Fruit fly (Drosophila melanogaster) whole organism, embryonic: ENCODE measurements around the gene bumpel.

Experiments
- Atf3 ChIP-seq: fragments of 200-800 bp; sonication (Bioruptor generic); optimal IDR thresholded peaks from 3 replicates; lab custom pipeline; 2016; ENCODE audit warnings: missing biosample characterization, missing genetic modification characterization
- Blimp-1 ChIP-seq: fragments of 200-800 bp; sonication (Bioruptor generic); optimal IDR thresholded peaks from 3 replicates; lab custom pipeline; 2018; ENCODE audit warnings: missing biosample characterization, missing genetic modification characterization, mild to moderate bottlenecking, moderate library complexity, missing genetic modification reagents
- CG10654 ChIP-seq: fragments of 200-800 bp; sonication (Bioruptor generic); optimal IDR thresholded peaks from 2 replicates; lab custom pipeline; 2016; ENCODE audit warnings: missing biosample characterization, missing genetic modification characterization
- CG11456 ChIP-seq: fragments of 200-800 bp; sonication (Bioruptor generic); IDR thresholded peaks from 3 replicates; pipeline ENCODE4 v1.3.6; 2022; ENCODE audit warnings: missing biosample characterization, missing genetic modification characterization
- CG13123 ChIP-seq: fragments of 200-800 bp; sonication (Bioruptor generic); optimal IDR thresholded peaks from 2 replicates; lab custom pipeline; 2016; ENCODE audit warnings: missing biosample characterization, missing genetic modification characterization
- CG13296 ChIP-seq: fragments of 200-800 bp; sonication (Bioruptor generic); optimal IDR thresholded peaks from 3 replicates; lab custom pipeline; 2018; ENCODE audit warnings: missing biosample characterization, mild to moderate bottlenecking, missing genetic modification characterization
- CG15073 ChIP-seq: fragments of 200-800 bp; sonication (Bioruptor generic); optimal IDR thresholded peaks from 2 replicates; lab custom pipeline; 2016; ENCODE audit warnings: missing biosample characterization, missing genetic modification characterization
- CG15514 ChIP-seq: fragments of 200-800 bp; sonication (Bioruptor generic); optimal IDR thresholded peaks from 3 replicates; lab custom pipeline; 2017; ENCODE audit warnings: missing biosample characterization, missing genetic modification characterization, mild to moderate bottlenecking, moderate library complexity, missing genetic modification reagents
- CG17385 ChIP-seq: fragments of 200-800 bp; sonication (Bioruptor generic); optimal IDR thresholded peaks from 3 replicates; lab custom pipeline; 2018; ENCODE audit warnings: missing biosample characterization, mild to moderate bottlenecking, missing genetic modification characterization
- CG17568 ChIP-seq: fragments of 200-800 bp; sonication (Bioruptor generic); optimal IDR thresholded peaks from 2 replicates; lab custom pipeline; 2018; ENCODE audit warnings: missing biosample characterization, mild to moderate bottlenecking, missing genetic modification characterization, moderate library complexity
- CG18476 ChIP-seq: fragments of 200-800 bp; sonication (Bioruptor generic); optimal IDR thresholded peaks from 2 replicates; lab custom pipeline; 2016; ENCODE audit warnings: missing biosample characterization, mild to moderate bottlenecking, missing genetic modification characterization
- CG2120 ChIP-seq: fragments of 200-800 bp; sonication (Bioruptor generic); optimal IDR thresholded peaks from 3 replicates; lab custom pipeline; 2016; ENCODE audit warnings: missing biosample characterization, missing genetic modification characterization
- CG33213 ChIP-seq: fragments of 200-800 bp; sonication (Bioruptor generic); optimal IDR thresholded peaks from 3 replicates; lab custom pipeline; 2016; ENCODE audit warnings: missing biosample characterization, missing genetic modification characterization
- CG3407 ChIP-seq: fragments of 200-800 bp; sonication (Bioruptor generic); optimal IDR thresholded peaks from 2 replicates; lab custom pipeline; 2018; ENCODE audit warnings: missing biosample characterization, mild to moderate bottlenecking, missing genetic modification characterization
- CG4404 ChIP-seq: fragments of 200-800 bp; sonication (Bioruptor generic); IDR thresholded peaks from 2 replicates; pipeline ENCODE4 v1.3.6; 2022; ENCODE audit warnings: missing biosample characterization, missing genetic modification characterization
- CG4617 ChIP-seq: fragments of 200-800 bp; sonication (Bioruptor generic); optimal IDR thresholded peaks from 3 replicates; lab custom pipeline; 2016; ENCODE audit warnings: missing biosample characterization, missing genetic modification characterization, borderline replicate concordance
- CG7839 ChIP-seq: fragments of 200-800 bp; sonication (Bioruptor generic); optimal IDR thresholded peaks from 3 replicates; lab custom pipeline; 2018; ENCODE audit warnings: missing biosample characterization, mild to moderate bottlenecking, missing genetic modification characterization, moderate library complexity
- CHES-1-like ChIP-seq: fragments of 200-800 bp; sonication (Bioruptor generic); optimal IDR thresholded peaks from 2 replicates; lab custom pipeline; 2016; ENCODE audit warnings: missing biosample characterization, missing genetic modification characterization
- Camta ChIP-seq: fragments of 200-800 bp; sonication (Bioruptor generic); optimal IDR thresholded peaks from 2 replicates; lab custom pipeline; 2016; ENCODE audit warnings: missing biosample characterization, missing genetic modification characterization
- D19A ChIP-seq: fragments of 200-800 bp; optimal IDR thresholded peaks from 3 replicates; lab custom pipeline; 2019; ENCODE audit warnings: missing biosample characterization, mild to moderate bottlenecking, missing genetic modification characterization, moderate library complexity
- Dref ChIP-seq: fragments of 200-800 bp; sonication (Bioruptor generic); IDR thresholded peaks from 2 replicates; pipeline ENCODE4 v1.3.6; 2022; ENCODE audit warnings: missing biosample characterization, missing genetic modification characterization
- H2.0 ChIP-seq: fragments of 200-800 bp; sonication (Bioruptor generic); IDR thresholded peaks from 2 replicates; pipeline ENCODE4 v1.3.6; 2022; ENCODE audit warnings: missing biosample characterization, missing genetic modification characterization
- Jarid2 ChIP-seq: fragments of 200-800 bp; sonication (Bioruptor generic); optimal IDR thresholded peaks from 3 replicates; lab custom pipeline; 2017; ENCODE audit warnings: mild to moderate bottlenecking, missing biosample characterization, missing genetic modification reagents, missing genetic modification characterization
- Lpt ChIP-seq: fragments of >200 bp; optimal IDR thresholded peaks from 2 replicates; lab custom pipeline; 2018; ENCODE audit warnings: missing biosample characterization, missing genetic modification characterization
- NFAT ChIP-seq: fragments of 200-800 bp; sonication (Bioruptor generic); IDR thresholded peaks from 2 replicates; pipeline ENCODE4 v1.3.6; 2022; ENCODE audit warnings: missing biosample characterization, missing genetic modification characterization
- Nf-YB ChIP-seq: fragments of 200-800 bp; sonication (Bioruptor generic); optimal IDR thresholded peaks from 3 replicates; lab custom pipeline; 2019; ENCODE audit warnings: missing biosample characterization, mild to moderate bottlenecking, missing genetic modification characterization, moderate library complexity
- NfI ChIP-seq: fragments of 200-800 bp; sonication (Bioruptor generic); optimal IDR thresholded peaks from 3 replicates; lab custom pipeline; 2018; ENCODE audit warnings: missing biosample characterization, mild to moderate bottlenecking, missing genetic modification characterization, moderate library complexity
- Oli ChIP-seq: fragments of 200-800 bp; sonication (Bioruptor generic); optimal IDR thresholded peaks from 2 replicates; lab custom pipeline; 2018; ENCODE audit warnings: missing biosample characterization, mild to moderate bottlenecking, missing genetic modification characterization, moderate library complexity
- Trl ChIP-seq, 3 experiments: fragments of >200 bp in 2 of 3; fragments of 200-800 bp in 1 of 3; sonication (Bioruptor generic) in 1 of 3; optimal IDR thresholded peaks; 2 replicates in 1 of 3; 3 replicates in 2 of 3; lab custom pipeline; 2016 to 2017; ENCODE audit warnings: missing biosample characterization in 1 of 3, missing genetic modification characterization in 1 of 3
- YL-1 ChIP-seq: fragments of 200-800 bp; sonication (Bioruptor generic); optimal IDR thresholded peaks from 3 replicates; lab custom pipeline; 2017; ENCODE audit warnings: missing biosample characterization, mild to moderate bottlenecking, missing genetic modification characterization
- ac ChIP-seq: fragments of 200-800 bp; sonication (Bioruptor generic); optimal IDR thresholded peaks from 3 replicates; lab custom pipeline; 2017; ENCODE audit warnings: missing biosample characterization, mild to moderate bottlenecking, missing genetic modification characterization
- bowl ChIP-seq: fragments of 200-800 bp; sonication (Bioruptor generic); IDR thresholded peaks from 2 replicates; pipeline ENCODE4 v1.3.6; 2022; ENCODE audit warnings: missing biosample characterization, missing genetic modification characterization
- btn ChIP-seq: fragments of 200-800 bp; sonication (Bioruptor generic); optimal IDR thresholded peaks from 2 replicates; lab custom pipeline; 2016; ENCODE audit warnings: missing biosample characterization, missing genetic modification characterization
- cwo ChIP-seq: fragments of 200-800 bp; sonication (Bioruptor generic); optimal IDR thresholded peaks from 3 replicates; lab custom pipeline; 2017; ENCODE audit warnings: missing biosample characterization, missing genetic modification characterization, mild to moderate bottlenecking, moderate library complexity, missing genetic modification reagents
- ems ChIP-seq: fragments of 200-800 bp; sonication (Bioruptor generic); optimal IDR thresholded peaks from 3 replicates; lab custom pipeline; 2016; ENCODE audit warnings: missing biosample characterization, missing genetic modification characterization
- eve ChIP-seq, 2 experiments: fragments of >200 bp; optimal IDR thresholded peaks; 2 replicates each; lab custom pipeline; 2017; ENCODE audit warnings: missing biosample characterization in 2 of 2, missing genetic modification characterization in 2 of 2
- fru ChIP-seq: fragments of >200 bp; optimal IDR thresholded peaks from 2 replicates; lab custom pipeline; 2017
- gem ChIP-seq: fragments of 200-800 bp; sonication (Bioruptor generic); optimal IDR thresholded peaks from 2 replicates; lab custom pipeline; 2019; ENCODE audit warnings: missing biosample characterization, mild to moderate bottlenecking, missing genetic modification characterization, moderate library complexity
- gsb ChIP-seq: fragments of 200-800 bp; sonication (Bioruptor generic); IDR thresholded peaks from 2 replicates; pipeline ENCODE4 v1.3.6; 2022; ENCODE audit warnings: missing biosample characterization, missing genetic modification characterization
- gt ChIP-seq: fragments of 200-800 bp; sonication (Bioruptor generic); IDR thresholded peaks from 2 replicates; pipeline ENCODE4 v1.3.6; 2022; ENCODE audit warnings: missing biosample characterization, missing genetic modification characterization
- hth ChIP-seq: fragments of >200 bp; optimal IDR thresholded peaks from 2 replicates; lab custom pipeline; 2017; ENCODE audit warnings: inconsistent platforms
- lab ChIP-seq: fragments of 200-800 bp; sonication (Bioruptor generic); optimal IDR thresholded peaks from 3 replicates; lab custom pipeline; 2017; ENCODE audit warnings: missing biosample characterization, missing genetic modification characterization, mild to moderate bottlenecking, moderate library complexity, missing genetic modification reagents
- nerfin-1 ChIP-seq: fragments of 200-800 bp; sonication (Bioruptor generic); optimal IDR thresholded peaks from 3 replicates; lab custom pipeline; 2019; ENCODE audit warnings: missing biosample characterization, mild to moderate bottlenecking, missing genetic modification characterization, moderate library complexity
- onecut ChIP-seq: fragments of 200-800 bp; sonication (Bioruptor generic); IDR thresholded peaks from 2 replicates; pipeline ENCODE4 v1.3.6; 2022; ENCODE audit warnings: missing biosample characterization, missing genetic modification characterization
- pita ChIP-seq: fragments of 200-800 bp; sonication (Bioruptor generic); optimal IDR thresholded peaks from 2 replicates; lab custom pipeline; 2017; ENCODE audit warnings: missing biosample characterization, mild to moderate bottlenecking, missing genetic modification characterization
- pzg ChIP-seq: fragments of 200-800 bp; sonication (Bioruptor generic); optimal IDR thresholded peaks from 3 replicates; lab custom pipeline; 2018; ENCODE audit warnings: missing biosample characterization, mild to moderate bottlenecking, missing genetic modification characterization, moderate library complexity
- rib ChIP-seq: fragments of 200-800 bp; sonication (Bioruptor generic); IDR thresholded peaks from 2 replicates; pipeline ENCODE4 v1.3.6; 2022; ENCODE audit warnings: missing biosample characterization, missing genetic modification characterization
- slou ChIP-seq: fragments of 200-800 bp; sonication (Bioruptor generic); optimal IDR thresholded peaks from 3 replicates; lab custom pipeline; 2016; ENCODE audit warnings: missing biosample characterization, missing genetic modification characterization
- stc ChIP-seq: fragments of 200-800 bp; sonication (Bioruptor generic); IDR thresholded peaks from 2 replicates; pipeline ENCODE4 v1.3.6; 2022; ENCODE audit warnings: missing biosample characterization, missing genetic modification characterization
- trem ChIP-seq: fragments of 200-800 bp; optimal IDR thresholded peaks from 3 replicates; lab custom pipeline; 2019; ENCODE audit warnings: missing biosample characterization, mild to moderate bottlenecking, missing genetic modification characterization, moderate library complexity

bumpel gene

DNA sequence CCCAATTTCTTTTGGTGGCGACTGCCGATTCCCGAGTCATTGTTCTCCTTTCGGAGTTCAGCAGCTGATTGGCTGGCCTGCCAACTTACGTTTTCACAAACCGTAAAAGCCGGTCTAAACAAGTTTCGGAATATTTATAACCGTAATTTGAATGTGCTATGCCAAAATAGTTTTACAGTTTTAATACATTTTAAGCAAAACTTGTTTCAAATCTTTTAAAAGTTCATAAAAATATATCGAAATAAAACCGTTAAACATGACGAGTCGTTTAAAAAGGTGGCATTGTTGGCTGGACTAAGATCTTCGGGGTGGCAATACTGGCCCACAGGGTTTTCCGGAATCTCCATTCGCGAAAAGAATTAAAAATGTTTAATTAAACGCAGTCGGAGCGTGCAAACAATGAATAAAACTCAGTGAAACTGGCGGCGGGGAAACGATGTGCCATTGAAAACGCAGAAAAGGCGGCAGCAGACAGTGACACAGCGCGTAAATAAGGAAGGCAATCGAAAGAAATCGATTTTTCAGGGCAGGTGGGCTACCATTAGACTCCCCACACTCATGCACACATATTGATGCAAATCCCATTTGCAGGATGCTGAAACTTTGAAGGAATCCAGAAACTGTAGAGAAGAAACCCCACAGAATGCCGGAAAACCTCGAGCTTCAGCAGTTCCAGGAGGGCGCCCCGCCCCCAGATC, 17.2 kb upstream of the bumpel start, which contains the start of the genes Exd2 and CG5281 (continued):
- TF ChIP-seq CG4617 (GFP tag; lab: Kevin White, UChicago) (peak; percentile 74), Trl (optimal IDR thresholded peaks at IDR 0.05; lab: Kevin White, UChicago) (no peak), Trl (GFP tag; optimal IDR thresholded peaks at IDR 0.05; lab: Kevin White, UChicago) (peak; percentile 45), Jarid2 (no peak), Lpt (GFP tag; lab: Kevin White, UChicago) (no peak), YL-1 (GFP tag; lab: Kevin White, UChicago) (peak; percentile 57), bowl (GFP tag; lab: Robert Waterston, UW) (no peak), CG13123 (GFP tag; lab: Kevin White, UChicago) (peak; percentile 53), Dref (GFP tag; lab: Robert Waterston, UW) (peak; percentile 40; the same call in 1 of the 2 replicates), hth (lab: Kevin White, UChicago) (no peak), onecut (peak; percentile 97), stc (GFP tag; lab: Robert Waterston, UW) (0 out of 2 replicates have a peak, but pooled peaks have one; percentile 17), CG2120 (peak; percentile 70), eve (GFP tag; optimal IDR thresholded peaks at IDR 0.05; lab: Kevin White, UChicago) (no peak), NfI (GFP tag; lab: Kevin White, UChicago) (peak; percentile 71), CG15073 (no peak), CG11456 (GFP tag; lab: Robert Waterston, UW) (no peak), slou (GFP tag; lab: Kevin White, UChicago) (no peak), CG7839 (tag; lab: Kevin White, UChicago) (peak; percentile 43), ems (GFP tag; lab: Kevin White, UChicago) (no peak), CG17385 (GFP tag; lab: Kevin White, UChicago) (peak; percentile 62), CG17568 (no peak), Blimp-1 (GFP tag; lab: Kevin White, UChicago) (no peak), CG15514 (GFP tag; lab: Kevin White, UChicago) (peak; percentile 74), CG4404 (GFP tag; lab: Robert Waterston, UW) (no peak), D19A (no peak), CG3407 (GFP tag; lab: Kevin White, UChicago) (peak; percentile 49), cwo (peak; percentile 16), Camta (GFP tag; lab: Kevin White, UChicago) (peak; percentile 39), CG18476 (peak; percentile 41), Nf-YB (GFP tag; lab: Kevin White, UChicago) (no peak), pita (GFP tag; lab: Kevin White, UChicago) (no peak), NFAT (GFP tag; lab: Robert Waterston, UW) (no peak), Atf3 (peak; percentile 65), CHES-1-like (GFP tag; lab: Kevin White, UChicago) (peak; percentile 45), lab (GFP tag; lab: Kevin White, UChicago) (no peak), nerfin-1 (tag; lab: Kevin White, UChicago) (peak; percentile 48), CG10654 (GFP tag; lab: Kevin White, UChicago) (peak; percentile 50), gt (GFP tag; lab: Robert Waterston, UW) (no peak), rib (GFP tag; lab: Robert Waterston, UW) (no peak), trem (tag; lab: Kevin White, UChicago) (peak; percentile 99), ac (GFP tag; lab: Kevin White, UChicago) (no peak), pzg (GFP tag; lab: Kevin White, UChicago) (peak; percentile 61), Oli (tag; lab: Kevin White, UChicago) (peak; percentile 48), CG33213 (peak; percentile 58), gsb (GFP tag; lab: Robert Waterston, UW) (no peak), fru (no peak), CG13296 (peak; percentile 57), gem (no peak), H2.0 (no peak; the same call in 1 of the 2 replicates), btn (GFP tag; lab: Kevin White, UChicago) (peak; percentile 12)
